Worm (Caenorhabditis elegans) whole organism, L4 larva: ENCODE results near the gene W08F4.12.

ENCODE experiments used
- ZK337.2 ChIP-seq: fragments of 200-800 bp; sonication (Bioruptor generic); IDR thresholded peaks from 2 replicates; pipeline ENCODE4 v1.3.6; 2022; ENCODE audit warnings: missing genetic modification reagents, missing genetic modification characterization, missing compliant biosample characterization
- nhr-41 ChIP-seq: fragments of 200-800 bp; sonication (Bioruptor generic); IDR thresholded peaks from 2 replicates; pipeline ENCODE4 v1.3.6; 2022; ENCODE audit warnings: missing genetic modification reagents, missing genetic modification characterization, missing compliant biosample characterization
- ztf-11 ChIP-seq: fragments of 150-350 bp; optimal IDR thresholded peaks from 2 replicates; lab custom pipeline; 2014; ENCODE audit warnings: missing biosample characterization, missing genetic modification characterization

DNA sequence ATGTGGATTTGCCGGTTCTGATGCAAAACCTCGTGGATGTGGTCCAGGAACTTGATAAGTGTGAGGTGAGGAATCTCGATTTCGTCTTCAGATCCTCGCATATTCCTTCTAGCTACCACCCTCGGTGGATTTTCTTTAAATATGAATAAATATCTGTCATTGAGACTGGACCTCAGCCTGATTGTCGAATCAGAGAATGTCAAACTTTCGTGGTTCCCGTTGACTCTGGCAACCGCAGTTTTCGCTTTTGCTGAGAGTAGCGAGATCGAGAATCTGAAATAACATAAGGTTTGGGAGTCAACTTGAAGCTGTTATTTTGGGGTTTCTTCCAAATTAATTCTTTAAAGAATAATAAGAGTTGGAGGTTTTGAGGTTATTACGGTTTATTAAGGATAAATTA, 1.6 kb downstream of the W08F4.12 start, which contains the start of gene fbxb-14:
- no peak for TF ChIP-seq ZK337.2 (GFP tag; lab: Robert Waterston, UW)
- no peak for TF ChIP-seq ztf-11 (tag; lab: Kevin White, UChicago)
- no peak for TF ChIP-seq nhr-41 (GFP tag; lab: Robert Waterston, UW)
